Fruit fly (Drosophila melanogaster) whole organism, prepupa: Measurements from ENCODE around the gene CG14573.

Source experiments
- Blimp-1 ChIP-seq: fragments of 200-800 bp; sonication (Bioruptor generic); optimal IDR thresholded peaks from 3 replicates; lab custom pipeline; 2017; ENCODE audit warnings: missing biosample characterization, missing genetic modification characterization, mild to moderate bottlenecking, moderate library complexity, missing genetic modification reagents
- CG10631 ChIP-seq: fragments of 200-800 bp; sonication (Bioruptor generic); optimal IDR thresholded peaks from 2 replicates; lab custom pipeline; 2016; ENCODE audit warnings: missing biosample characterization, missing genetic modification characterization
- CG11294 ChIP-seq: fragments of 200-800 bp; sonication (Bioruptor generic); IDR thresholded peaks from 2 replicates; pipeline ENCODE4 v1.3.6; 2022; ENCODE audit warnings: missing biosample characterization, missing genetic modification characterization
- CG11762 ChIP-seq: fragments of 200-800 bp; sonication (Bioruptor generic); optimal IDR thresholded peaks from 3 replicates; lab custom pipeline; 2016; ENCODE audit warnings: missing biosample characterization, missing genetic modification characterization; ENCODE audit not compliant: insufficient read depth
- CG11902 ChIP-seq: fragments of 200-800 bp; sonication (Bioruptor generic); optimal IDR thresholded peaks from 3 replicates; lab custom pipeline; 2016; ENCODE audit warnings: missing biosample characterization, missing genetic modification characterization
- CG1621 ChIP-seq: fragments of 200-800 bp; sonication (Bioruptor generic); optimal IDR thresholded peaks from 3 replicates; lab custom pipeline; 2018; ENCODE audit warnings: missing biosample characterization, mild to moderate bottlenecking, missing genetic modification characterization
- CG16779 ChIP-seq: fragments of 200-800 bp; sonication (Bioruptor generic); optimal IDR thresholded peaks from 3 replicates; lab custom pipeline; 2017; ENCODE audit warnings: missing biosample characterization, mild to moderate bottlenecking, missing genetic modification characterization
- CG3032 ChIP-seq: fragments of 200-800 bp; optimal IDR thresholded peaks from 2 replicates; lab custom pipeline; 2019; ENCODE audit warnings: missing biosample characterization, mild to moderate bottlenecking, missing genetic modification characterization, moderate library complexity
- CG32006 ChIP-seq: fragments of 200-800 bp; sonication (Bioruptor generic); optimal IDR thresholded peaks from 3 replicates; lab custom pipeline; 2017; ENCODE audit warnings: missing biosample characterization, mild to moderate bottlenecking, missing genetic modification characterization
- CG3919 ChIP-seq: fragments of 200-800 bp; sonication (Bioruptor generic); optimal IDR thresholded peaks from 3 replicates; lab custom pipeline; 2016; ENCODE audit warnings: missing biosample characterization, missing genetic modification characterization
- CG4318 ChIP-seq: fragments of 200-800 bp; sonication (Bioruptor generic); optimal IDR thresholded peaks from 3 replicates; lab custom pipeline; 2017; ENCODE audit warnings: missing biosample characterization, mild to moderate bottlenecking, missing genetic modification characterization
- CG6163 ChIP-seq: fragments of 200-800 bp; sonication (Bioruptor generic); IDR thresholded peaks from 3 replicates; pipeline ENCODE4 v1.3.6; 2022; ENCODE audit warnings: missing biosample characterization, missing genetic modification characterization
- CG6792 ChIP-seq: fragments of 200-800 bp; sonication (Bioruptor generic); optimal IDR thresholded peaks from 3 replicates; lab custom pipeline; 2016; ENCODE audit warnings: missing biosample characterization, missing genetic modification characterization
- CG6808 ChIP-seq: fragments of 200-800 bp; sonication (Bioruptor generic); optimal IDR thresholded peaks from 3 replicates; lab custom pipeline; 2017; ENCODE audit warnings: missing biosample characterization, missing genetic modification characterization, mild to moderate bottlenecking, moderate library complexity, missing genetic modification reagents
- CG6854 ChIP-seq: fragments of 200-800 bp; sonication (Bioruptor generic); optimal IDR thresholded peaks from 2 replicates; lab custom pipeline; 2017; ENCODE audit warnings: missing biosample characterization, mild to moderate bottlenecking, missing genetic modification characterization
- CG7368 ChIP-seq: fragments of 200-800 bp; sonication (Bioruptor generic); optimal IDR thresholded peaks from 3 replicates; lab custom pipeline; 2016; ENCODE audit warnings: missing biosample characterization, missing genetic modification characterization
- CG8319 ChIP-seq: fragments of 200-800 bp; sonication (Bioruptor generic); optimal IDR thresholded peaks from 3 replicates; lab custom pipeline; 2016; ENCODE audit warnings: missing biosample characterization, missing genetic modification characterization
- CG8632 ChIP-seq: fragments of 200-800 bp; sonication (Bioruptor generic); optimal IDR thresholded peaks from 3 replicates; lab custom pipeline; 2016; ENCODE audit warnings: missing biosample characterization, missing genetic modification characterization
- CG9139 ChIP-seq: fragments of 200-800 bp; sonication (Bioruptor generic); optimal IDR thresholded peaks from 3 replicates; lab custom pipeline; 2017; ENCODE audit warnings: missing biosample characterization, mild to moderate bottlenecking, missing genetic modification characterization
- Eip78C ChIP-seq: fragments of 200-800 bp; sonication (Bioruptor generic); peaks from one replicate; lab custom pipeline; 2016; ENCODE audit warnings: missing biosample characterization, missing genetic modification characterization
- Eip93F ChIP-seq: fragments of 200-800 bp; sonication (Bioruptor generic); optimal IDR thresholded peaks from 2 replicates; lab custom pipeline; 2016; ENCODE audit warnings: missing biosample characterization, mild to moderate bottlenecking, missing genetic modification characterization
- Ets21C ChIP-seq: fragments of 200-800 bp; sonication (Bioruptor generic); optimal IDR thresholded peaks from 3 replicates; lab custom pipeline; 2016; ENCODE audit warnings: missing biosample characterization, missing genetic modification characterization
- Gug ChIP-seq: fragments of 200-800 bp; sonication (Bioruptor generic); IDR thresholded peaks from 2 replicates; pipeline ENCODE4 v1.3.6; 2022; ENCODE audit warnings: missing biosample characterization, missing genetic modification characterization
- Hr38 ChIP-seq: sonication (Bioruptor generic); optimal IDR thresholded peaks from 2 replicates; lab custom pipeline; 2016; ENCODE audit warnings: missing biosample characterization, missing genetic modification characterization
- Hr39 ChIP-seq: fragments of 200-800 bp; sonication (Bioruptor generic); optimal IDR thresholded peaks from 2 replicates; lab custom pipeline; 2016; ENCODE audit warnings: missing biosample characterization, missing genetic modification characterization
- Hr4 ChIP-seq: fragments of 200-800 bp; sonication (Bioruptor generic); optimal IDR thresholded peaks from 3 replicates; lab custom pipeline; 2016; ENCODE audit warnings: missing biosample characterization, missing genetic modification characterization
- Lpt ChIP-seq: fragments of 200-800 bp; sonication (Bioruptor generic); optimal IDR thresholded peaks from 3 replicates; lab custom pipeline; 2016; ENCODE audit warnings: missing biosample characterization, missing genetic modification characterization
- Met ChIP-seq: fragments of 200-800 bp; sonication (Bioruptor generic); optimal IDR thresholded peaks from 3 replicates; lab custom pipeline; 2016; ENCODE audit warnings: missing biosample characterization, missing genetic modification characterization
- OdsH ChIP-seq: fragments of 200-800 bp; sonication (Bioruptor generic); optimal IDR thresholded peaks from 3 replicates; lab custom pipeline; 2016; ENCODE audit warnings: missing biosample characterization, missing genetic modification characterization
- Smox ChIP-seq: fragments of 200-800 bp; sonication (Bioruptor generic); optimal IDR thresholded peaks from 3 replicates; lab custom pipeline; 2016; ENCODE audit warnings: missing biosample characterization, missing genetic modification characterization
- Sox102F ChIP-seq: fragments of 200-800 bp; sonication (Bioruptor generic); optimal IDR thresholded peaks from 2 replicates; lab custom pipeline; 2016; ENCODE audit warnings: missing biosample characterization, mild to moderate bottlenecking, missing genetic modification characterization
- Sox14 ChIP-seq: fragments of 200-800 bp; sonication (Bioruptor generic); optimal IDR thresholded peaks from 3 replicates; lab custom pipeline; 2016; ENCODE audit warnings: missing biosample characterization, missing genetic modification characterization
- Sox15 ChIP-seq: fragments of 200-800 bp; sonication (Bioruptor generic); optimal IDR thresholded peaks from 3 replicates; lab custom pipeline; 2016; ENCODE audit warnings: missing biosample characterization, missing genetic modification characterization
- achi ChIP-seq: fragments of 200-800 bp; sonication (Bioruptor generic); optimal IDR thresholded peaks from 3 replicates; lab custom pipeline; 2016; ENCODE audit warnings: missing biosample characterization, missing genetic modification characterization
- cyc ChIP-seq: fragments of 200-800 bp; sonication (Bioruptor generic); optimal IDR thresholded peaks from 3 replicates; lab custom pipeline; 2016; ENCODE audit warnings: missing biosample characterization, missing genetic modification characterization
- dac ChIP-seq: fragments of 200-800 bp; sonication (Bioruptor generic); optimal IDR thresholded peaks from 2 replicates; lab custom pipeline; 2017; ENCODE audit warnings: missing biosample characterization, mild to moderate bottlenecking, missing genetic modification characterization
- dsx ChIP-seq: fragments of 200-800 bp; optimal IDR thresholded peaks from 3 replicates; lab custom pipeline; 2019; ENCODE audit warnings: missing biosample characterization, mild to moderate bottlenecking, missing genetic modification characterization, moderate library complexity; ENCODE audit not compliant: poor library complexity, severe bottlenecking
- eg ChIP-seq: fragments of 200-800 bp; sonication (Bioruptor generic); IDR thresholded peaks from 3 replicates; pipeline ENCODE4 v1.3.6; 2022; ENCODE audit warnings: missing biosample characterization, missing genetic modification characterization
- esn ChIP-seq: fragments of 200-800 bp; sonication (Bioruptor generic); optimal IDR thresholded peaks from 2 replicates; lab custom pipeline; 2016; ENCODE audit warnings: missing biosample characterization, mild to moderate bottlenecking, missing genetic modification characterization, moderate library complexity
- fd59A ChIP-seq: fragments of 200-800 bp; sonication (Bioruptor generic); optimal IDR thresholded peaks from 2 replicates; lab custom pipeline; 2017; ENCODE audit warnings: missing biosample characterization, mild to moderate bottlenecking, missing genetic modification characterization, missing genetic modification reagents
- lz ChIP-seq: fragments of 200-800 bp; sonication (Bioruptor generic); optimal IDR thresholded peaks from 3 replicates; lab custom pipeline; 2016; ENCODE audit warnings: missing biosample characterization, missing genetic modification characterization
- net ChIP-seq: fragments of 200-800 bp; sonication (Bioruptor generic); optimal IDR thresholded peaks from 3 replicates; lab custom pipeline; 2016; ENCODE audit warnings: missing biosample characterization, missing genetic modification characterization
- salr ChIP-seq, 2 experiments: fragments of 200-800 bp; sonication (Bioruptor generic); optimal IDR thresholded peaks; 3 replicates each; lab custom pipeline; 2016 to 2018; ENCODE audit warnings: missing biosample characterization in 2 of 2, missing genetic modification characterization in 2 of 2, mild to moderate bottlenecking in 1 of 2
- spab ChIP-seq: fragments of 200-800 bp; sonication (Bioruptor generic); optimal IDR thresholded peaks from 2 replicates; lab custom pipeline; 2017; ENCODE audit warnings: missing biosample characterization, mild to moderate bottlenecking, missing genetic modification characterization, missing genetic modification reagents
- ss ChIP-seq, 2 experiments: fragments of 200-800 bp; sonication (Bioruptor generic); optimal IDR thresholded peaks; 2 replicates in 1 of 2; 3 replicates in 1 of 2; lab custom pipeline; 2017 to 2018; ENCODE audit warnings: mild to moderate bottlenecking in 2 of 2, missing biosample characterization in 2 of 2, missing genetic modification characterization in 2 of 2, moderate library complexity in 1 of 2
- svp ChIP-seq: fragments of 200-800 bp; sonication (Bioruptor generic); peaks from one replicate; lab custom pipeline; 2016; ENCODE audit warnings: missing biosample characterization, missing genetic modification characterization
- topi ChIP-seq: fragments of 200-800 bp; sonication (Bioruptor generic); optimal IDR thresholded peaks from 3 replicates; lab custom pipeline; 2016; ENCODE audit warnings: missing biosample characterization, missing genetic modification characterization

The CG14573 gene

DNA sequence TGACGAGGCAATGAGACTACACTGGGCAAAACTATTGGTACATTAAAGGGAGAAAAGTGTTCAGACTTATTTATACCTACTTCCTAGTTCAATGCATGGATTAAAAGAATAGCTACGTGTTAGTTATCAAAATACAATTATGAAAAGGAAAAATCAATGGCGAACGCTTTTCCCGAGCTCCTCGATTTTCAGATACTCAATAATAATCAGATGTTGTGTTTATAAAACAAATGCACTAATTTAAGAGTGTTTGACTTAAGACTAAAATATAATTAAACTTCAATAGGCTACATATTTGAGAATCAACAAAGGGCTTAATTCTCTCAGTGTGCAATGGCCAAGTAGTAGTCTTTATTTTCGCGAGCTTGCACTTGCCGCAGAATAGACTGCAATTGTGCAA is 17.9 kb upstream of the CG14573 start (continued):
- TF ChIP-seq Sox14 (GFP tag; lab: Kevin White, UChicago), result peak; percentile 30
- TF ChIP-seq CG6854, result no peak
- no peak for TF ChIP-seq Eip93F (GFP tag; lab: Kevin White, UChicago)
- no peak for TF ChIP-seq Blimp-1 (GFP tag; lab: Kevin White, UChicago)
- no peak for TF ChIP-seq Hr38
- peak; percentile 36 for TF ChIP-seq esn (GFP tag; lab: Kevin White, UChicago)
- TF ChIP-seq cyc, result no peak
- TF ChIP-seq dac (GFP tag; lab: Kevin White, UChicago), result peak; percentile 55
- TF ChIP-seq Sox102F (GFP tag; lab: Kevin White, UChicago), result peak; percentile 10
- TF ChIP-seq Met (GFP tag; lab: Kevin White, UChicago), result peak; percentile 13
- peak; percentile 31 for TF ChIP-seq topi (GFP tag; lab: Kevin White, UChicago)
- no peak for TF ChIP-seq CG11902 (GFP tag; lab: Kevin White, UChicago)
- TF ChIP-seq eg (GFP tag; lab: Robert Waterston, UW), result 0 out of 3 replicates have a peak, but pooled peaks have one; percentile 30
- peak; percentile 52 for TF ChIP-seq CG4318 (GFP tag; lab: Kevin White, UChicago)
- peak; percentile 41; the same call in 1 of the 3 replicates for TF ChIP-seq CG6163
- no peak for TF ChIP-seq Ets21C (GFP tag; lab: Kevin White, UChicago)
- TF ChIP-seq Lpt, result peak; percentile 50
- TF ChIP-seq CG6808 (GFP tag; lab: Kevin White, UChicago), result peak; percentile 34

DNA sequence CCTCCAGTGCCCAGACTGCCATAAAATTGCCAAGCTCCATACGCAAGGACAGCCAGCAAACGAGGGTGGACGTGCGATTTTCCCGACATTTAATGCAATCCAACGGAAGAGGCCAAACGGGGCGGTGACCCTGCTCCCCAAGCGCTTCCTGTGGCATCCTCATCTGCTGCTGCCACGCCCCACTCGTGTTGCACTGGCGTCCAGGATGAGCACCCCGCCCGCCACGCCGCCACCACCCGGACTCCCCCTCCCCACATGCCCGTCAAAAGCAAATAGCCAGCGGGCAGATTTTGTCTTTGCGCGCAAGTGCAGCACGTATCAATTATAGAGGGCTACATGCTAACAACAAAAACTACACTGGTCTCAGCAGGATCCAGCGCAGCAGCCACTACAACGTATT is 15.7 kb upstream of the CG14573 start:
- TF ChIP-seq svp (peak; percentile 1), Sox14 (GFP tag; lab: Kevin White, UChicago) (no peak), CG1621 (tag; lab: Kevin White, UChicago) (peak; percentile 10)

DNA sequence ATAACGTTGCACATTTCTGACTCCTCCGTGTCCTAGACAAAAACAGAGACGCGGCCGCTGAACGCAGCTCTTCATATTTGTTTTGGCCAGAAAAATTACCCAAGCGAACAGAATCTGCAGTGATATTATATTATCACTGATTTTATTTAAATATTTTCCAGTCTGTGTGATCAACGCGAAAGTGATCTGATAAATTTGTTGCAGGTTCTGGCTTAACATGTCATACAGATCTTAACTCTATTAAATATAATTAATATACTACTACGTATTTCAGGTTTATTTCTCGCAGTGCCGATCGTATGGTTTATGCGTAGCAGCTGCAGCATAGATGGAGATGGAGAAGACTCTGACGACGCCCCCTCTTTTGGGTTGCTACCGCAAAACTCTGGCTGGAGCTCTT is 13.0 kb upstream of the CG14573 start:
- TF ChIP-seq CG9139, result no peak
- TF ChIP-seq Lpt, result no peak
- TF ChIP-seq topi (GFP tag; lab: Kevin White, UChicago), result peak; percentile 15
- peak; percentile 69 for TF ChIP-seq fd59A
- no peak for TF ChIP-seq Sox15 (GFP tag; lab: Kevin White, UChicago)
- TF ChIP-seq dac (GFP tag; lab: Kevin White, UChicago), result no peak
- TF ChIP-seq CG10631, result peak; percentile 74
- TF ChIP-seq Sox102F (GFP tag; lab: Kevin White, UChicago), result peak; percentile 16
- TF ChIP-seq CG3032 (tag; lab: Kevin White, UChicago), result peak; percentile 72
- no peak for TF ChIP-seq CG8319 (GFP tag; lab: Kevin White, UChicago)
- TF ChIP-seq CG8632 (GFP tag; lab: Kevin White, UChicago), result peak; percentile 18
- TF ChIP-seq CG11294 (GFP tag; lab: Robert Waterston, UW), result no peak
- TF ChIP-seq CG6792 (GFP tag; lab: Kevin White, UChicago), result no peak
- no peak for TF ChIP-seq cyc
- peak; percentile 68 for TF ChIP-seq svp
- peak; percentile 41 for TF ChIP-seq Met (GFP tag; lab: Kevin White, UChicago)
- no peak for TF ChIP-seq CG6163
- TF ChIP-seq Eip78C (GFP tag; lab: Kevin White, UChicago), result peak; percentile 77
- peak; percentile 38 for TF ChIP-seq achi
- no peak for TF ChIP-seq CG16779 (tag; lab: Kevin White, UChicago)
- no peak for TF ChIP-seq eg (GFP tag; lab: Robert Waterston, UW)
- TF ChIP-seq dsx (GFP tag; lab: Kevin White, UChicago), result peak; percentile 63
- TF ChIP-seq Gug (GFP tag; lab: Robert Waterston, UW), result no peak
- peak; percentile 36 to 45 for TF ChIP-seq salr (GFP tag; optimal IDR thresholded peaks at IDR 0.05; lab: Kevin White, UChicago)
- peak; percentile 28 for TF ChIP-seq OdsH (GFP tag; lab: Kevin White, UChicago)
- TF ChIP-seq Sox14 (GFP tag; lab: Kevin White, UChicago), result peak; percentile 36
- peak; percentile 21 for TF ChIP-seq net (GFP tag; lab: Kevin White, UChicago)
- no peak for TF ChIP-seq Hr39 (GFP tag; lab: Kevin White, UChicago)
- peak; percentile 25 for TF ChIP-seq CG32006 (GFP tag; lab: Kevin White, UChicago)
- peak; percentile 60 for TF ChIP-seq CG3919 (GFP tag; lab: Kevin White, UChicago)
- no peak for TF ChIP-seq CG7368 (GFP tag; lab: Kevin White, UChicago)
- TF ChIP-seq Hr38, result no peak
- no peak for TF ChIP-seq CG11762 (GFP tag; lab: Kevin White, UChicago)
- TF ChIP-seq lz, result no peak
- peak; percentile 55 for TF ChIP-seq spab (GFP tag; lab: Kevin White, UChicago)
- peak; percentile 5 to 35 for TF ChIP-seq ss (GFP tag; optimal IDR thresholded peaks at IDR 0.05; lab: Kevin White, UChicago)
- no peak for TF ChIP-seq Hr4
- peak; percentile 6 for TF ChIP-seq Smox
